Fruit fly (Drosophila melanogaster) whole organism, embryonic: ENCODE data around the gene CG31178.

Source experiments
- CG1647 ChIP-seq: fragments of 200-800 bp; sonication (Bioruptor generic); optimal IDR thresholded peaks from 3 replicates; lab custom pipeline; 2016; ENCODE audit warnings: missing biosample characterization, missing genetic modification characterization
- CG1832 ChIP-seq: fragments of 200-800 bp; sonication (Bioruptor generic); optimal IDR thresholded peaks from 2 replicates; lab custom pipeline; 2017; ENCODE audit warnings: missing biosample characterization, mild to moderate bottlenecking, missing genetic modification characterization, inconsistent platforms
- CG6791 ChIP-seq: fragments of 200-800 bp; sonication (Bioruptor generic); IDR thresholded peaks from 3 replicates; pipeline ENCODE4 v1.3.6; 2022; ENCODE audit warnings: missing biosample characterization, missing genetic modification characterization; ENCODE audit not compliant: partially characterized antibody
- bowl ChIP-seq: fragments of 200-800 bp; sonication (Bioruptor generic); IDR thresholded peaks from 2 replicates; pipeline ENCODE4 v1.3.6; 2022; ENCODE audit warnings: missing biosample characterization, missing genetic modification characterization
- org-1 ChIP-seq: fragments of 200-800 bp; sonication (Bioruptor generic); optimal IDR thresholded peaks from 2 replicates; lab custom pipeline; 2017; ENCODE audit warnings: missing biosample characterization, missing genetic modification characterization
- peb ChIP-seq: fragments of 200-800 bp; sonication (Bioruptor generic); IDR thresholded peaks from 2 replicates; pipeline ENCODE4 v1.3.6; 2022; ENCODE audit warnings: missing biosample characterization, missing genetic modification characterization
- zf30C ChIP-seq: fragments of 200-800 bp; sonication (Bioruptor generic); optimal IDR thresholded peaks from 3 replicates; lab custom pipeline; 2018; ENCODE audit warnings: missing biosample characterization, mild to moderate bottlenecking, missing genetic modification characterization

- TF ChIP-seq CG1832 (GFP tag; lab: Kevin White, UChicago), result no peak
- TF ChIP-seq bowl (GFP tag; lab: Robert Waterston, UW), result no peak
- TF ChIP-seq CG6791 (GFP tag; lab: Robert Waterston, UW), result no peak
- TF ChIP-seq zf30C, result no peak
- TF ChIP-seq peb (GFP tag; lab: Robert Waterston, UW), result no peak
- TF ChIP-seq CG1647, result no peak
- no peak for TF ChIP-seq org-1 (GFP tag; lab: Kevin White, UChicago)
These were observed 21.7 kb upstream of the CG31178 start for dm6 chr3R:21851592-21852578.
